Worm (Caenorhabditis elegans) whole organism, L3 larva: ENCODE results near the gene adt-3.

ENCODE experiments used
- aly-2 ChIP-seq: fragments of 150-350 bp; optimal IDR thresholded peaks from 2 replicates; lab custom pipeline; 2014; ENCODE audit warnings: missing biosample characterization, missing genetic modification characterization
- nfya-1 ChIP-seq: sonication (generic microtip); optimal IDR thresholded peaks from 2 replicates; lab custom pipeline; 2017; ENCODE audit warnings: missing genetic modification characterization, mild to moderate bottlenecking, missing compliant biosample characterization, antibody characterized with exemption, moderate library complexity; ENCODE audit not compliant: insufficient read depth
- nhr-237 ChIP-seq: fragments of 150-350 bp; optimal IDR thresholded peaks from 2 replicates; lab custom pipeline; 2014; ENCODE audit warnings: missing biosample characterization, missing genetic modification characterization
- unc-39 ChIP-seq: sonication (generic microtip); optimal IDR thresholded peaks from 4 replicates; lab custom pipeline; 2017; ENCODE audit warnings: missing biosample characterization, missing genetic modification characterization
- unc-62 ChIP-seq: fragments of 150-350 bp; sonication (generic microtip); optimal IDR thresholded peaks from 4 replicates; lab custom pipeline; 2014; ENCODE audit warnings: missing biosample characterization, missing genetic modification reagents, missing genetic modification characterization

DNA sequence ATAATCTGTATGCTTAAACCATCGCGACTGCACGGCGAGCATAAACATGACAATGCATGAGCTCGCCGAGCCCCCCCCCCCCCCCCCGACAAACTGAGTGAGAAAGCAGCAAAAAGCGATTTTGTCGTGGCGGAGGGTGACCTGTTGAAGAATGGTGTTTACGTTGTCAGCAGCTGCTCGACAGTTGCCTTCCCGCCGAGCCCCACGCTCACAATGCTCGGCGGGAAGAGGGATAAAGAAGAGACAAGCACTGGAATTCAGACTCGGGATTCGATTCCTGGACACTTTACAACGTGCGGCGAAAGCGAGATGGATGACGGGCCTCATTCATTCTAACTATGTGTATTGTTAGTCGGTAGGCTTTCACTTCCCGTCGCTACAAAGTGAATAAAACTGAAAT is 30.7 kb upstream of the adt-3 start:
- TF ChIP-seq nfya-1 (tag; lab: Kevin White, UChicago): no peak
- TF ChIP-seq aly-2: no peak
- TF ChIP-seq unc-39 (tag; lab: Kevin White, UChicago): no peak
- TF ChIP-seq nhr-237 (tag; lab: Kevin White, UChicago): no peak
- TF ChIP-seq unc-62 (GFP tag; lab: Kevin White, UChicago): no peak
